Worm (Caenorhabditis elegans) whole organism, young adult: ENCODE measurements around the gene C56C10.7.

Source experiments
- B0019.2 ChIP-seq: fragments of 200-800 bp; sonication (Bioruptor generic); conservative IDR thresholded peaks from 2 replicates; pipeline ENCODE4 v1.3.6; 2022; ENCODE audit warnings: missing genetic modification reagents, missing genetic modification characterization, missing compliant biosample characterization
- D2030.7 ChIP-seq: fragments of 200-800 bp; sonication (Bioruptor generic); IDR thresholded peaks from 2 replicates; pipeline ENCODE4 v1.3.6; 2022; ENCODE audit warnings: missing genetic modification reagents, missing genetic modification characterization, missing compliant biosample characterization
- F10E7.11 ChIP-seq: sonication (generic microtip); optimal IDR thresholded peaks from 2 replicates; lab custom pipeline; 2017; ENCODE audit warnings: mild to moderate bottlenecking, missing genetic modification characterization, moderate library complexity, missing compliant biosample characterization
- F22D6.2 ChIP-seq: sonication (generic microtip); optimal IDR thresholded peaks from 2 replicates; lab custom pipeline; 2016; ENCODE audit warnings: mild to moderate bottlenecking, missing genetic modification characterization, missing compliant biosample characterization
- F33H1.4 ChIP-seq: fragments of 200-800 bp; sonication (Bioruptor generic); IDR thresholded peaks from 2 replicates; pipeline ENCODE4 v1.3.6; 2022; ENCODE audit warnings: missing genetic modification reagents, missing genetic modification characterization, missing compliant biosample characterization
- F39B2.1 ChIP-seq: fragments of 200-800 bp; sonication (Bioruptor generic); IDR thresholded peaks from 2 replicates; pipeline ENCODE4 v1.3.6; 2022; ENCODE audit warnings: missing genetic modification reagents, missing genetic modification characterization, missing compliant biosample characterization
- F49E8.2 ChIP-seq: sonication (generic microtip); optimal IDR thresholded peaks from 3 replicates; lab custom pipeline; 2017; ENCODE audit warnings: missing genetic modification characterization, mild to moderate bottlenecking, missing compliant biosample characterization, antibody characterized with exemption, moderate library complexity; ENCODE audit not compliant: insufficient read depth
- F55B11.4 ChIP-seq: sonication (generic microtip); optimal IDR thresholded peaks from 2 replicates; lab custom pipeline; 2016; ENCODE audit warnings: missing compliant biosample characterization, missing genetic modification characterization, borderline replicate concordance; ENCODE audit not compliant: insufficient read depth
- K11D2.4 ChIP-seq: fragments of 200-800 bp; sonication (Bioruptor generic); IDR thresholded peaks from 2 replicates; pipeline ENCODE4 v1.3.6; 2022; ENCODE audit warnings: missing genetic modification reagents, missing genetic modification characterization, missing compliant biosample characterization
- T07F8.4 ChIP-seq: sonication (generic microtip); optimal IDR thresholded peaks from 2 replicates; lab custom pipeline; 2016; ENCODE audit warnings: mild to moderate bottlenecking, missing genetic modification characterization, moderate library complexity, missing compliant biosample characterization
- Y53F4B.3 ChIP-seq: fragments of 200-800 bp; sonication (Bioruptor generic); IDR thresholded peaks from 2 replicates; pipeline ENCODE4 v1.3.6; 2022; ENCODE audit warnings: missing genetic modification reagents, missing genetic modification characterization, missing compliant biosample characterization
- Y95B8A.8 ChIP-seq: fragments of 200-800 bp; sonication (Bioruptor generic); IDR thresholded peaks from 2 replicates; pipeline ENCODE4 v1.3.6; 2022; ENCODE audit warnings: missing genetic modification reagents, missing genetic modification characterization, missing compliant biosample characterization
- akir-1 ChIP-seq: fragments of 200-800 bp; sonication (Bioruptor generic); optimal IDR thresholded peaks from 2 replicates; lab custom pipeline; 2018; ENCODE audit warnings: mild to moderate bottlenecking, missing genetic modification characterization, moderate library complexity, missing compliant biosample characterization
- ccch-3 ChIP-seq: fragments of 200-800 bp; sonication (Bioruptor generic); optimal IDR thresholded peaks from 2 replicates; lab custom pipeline; 2018; ENCODE audit warnings: mild to moderate bottlenecking, missing genetic modification characterization, missing compliant biosample characterization
- cebp-1 ChIP-seq, 2 experiments: fragments of 200-800 bp in 1 of 2; sonication (Bioruptor generic) in 1 of 2; sonication (generic microtip) in 1 of 2; IDR thresholded peaks in 1 of 2; optimal IDR thresholded peaks in 1 of 2; 2 replicates each; pipeline versions ENCODE4 v1.3.6 to Lab custom; 2017 to 2022; ENCODE audit warnings: missing compliant biosample characterization in 2 of 2, missing genetic modification characterization in 2 of 2, mild to moderate bottlenecking in 1 of 2, missing genetic modification reagents in 1 of 2, moderate library complexity in 1 of 2
- cebp-2 ChIP-seq: fragments of 200-800 bp; sonication (Bioruptor generic); IDR thresholded peaks from 2 replicates; pipeline ENCODE4 v1.3.6; 2022; ENCODE audit warnings: missing genetic modification characterization, missing compliant biosample characterization
- ceh-58 ChIP-seq: fragments of 200-800 bp; sonication (Bioruptor generic); IDR thresholded peaks from 2 replicates; pipeline ENCODE4 v1.3.6; 2022; ENCODE audit warnings: missing genetic modification characterization, missing compliant biosample characterization
- dox-1 ChIP-seq: fragments of 200-800 bp; sonication (Bioruptor generic); IDR thresholded peaks from 2 replicates; pipeline ENCODE4 v1.3.6; 2022; ENCODE audit warnings: missing genetic modification reagents, missing genetic modification characterization, missing compliant biosample characterization
- dpl-1 ChIP-seq: fragments of 150-350 bp; optimal IDR thresholded peaks from 2 replicates; lab custom pipeline; 2014; ENCODE audit warnings: missing biosample characterization, missing genetic modification reagents, missing genetic modification characterization
- egrh-3 ChIP-seq: fragments of 200-800 bp; sonication (Bioruptor generic); IDR thresholded peaks from 2 replicates; pipeline ENCODE4 v1.3.6; 2022; ENCODE audit warnings: missing genetic modification reagents, missing genetic modification characterization, missing compliant biosample characterization
- ekl-4 ChIP-seq: fragments of 200-800 bp; sonication (Bioruptor generic); IDR thresholded peaks from 2 replicates; pipeline ENCODE4 v1.3.6; 2022; ENCODE audit warnings: missing genetic modification reagents, missing genetic modification characterization, missing compliant biosample characterization
- gei-17 ChIP-seq: fragments of 200-800 bp; sonication (Bioruptor generic); optimal IDR thresholded peaks from 2 replicates; lab custom pipeline; 2018; ENCODE audit warnings: mild to moderate bottlenecking, missing genetic modification characterization, missing compliant biosample characterization
- hlh-12 ChIP-seq: sonication (generic microtip); optimal IDR thresholded peaks from 2 replicates; lab custom pipeline; 2016; ENCODE audit warnings: missing genetic modification characterization, missing compliant biosample characterization
- hlh-26 ChIP-seq: fragments of 200-800 bp; sonication (Bioruptor generic); conservative IDR thresholded peaks from 2 replicates; pipeline ENCODE4 v1.3.6; 2022; ENCODE audit warnings: missing genetic modification reagents, missing genetic modification characterization, missing compliant biosample characterization
- hrde-1 ChIP-seq: sonication (generic microtip); optimal IDR thresholded peaks from 2 replicates; lab custom pipeline; 2016; ENCODE audit warnings: missing genetic modification characterization, mild to moderate bottlenecking, missing compliant biosample characterization, moderate library complexity, missing genotype, missing genetic modification reagents, borderline replicate concordance
- lin-40 ChIP-seq: sonication (generic microtip); optimal IDR thresholded peaks from 2 replicates; lab custom pipeline; 2016; ENCODE audit warnings: missing genetic modification characterization, mild to moderate bottlenecking, missing compliant biosample characterization, missing genotype, missing genetic modification reagents
- madf-6 ChIP-seq: fragments of 200-800 bp; sonication (Bioruptor generic); IDR thresholded peaks from 2 replicates; pipeline ENCODE4 v1.3.6; 2022; ENCODE audit warnings: missing genetic modification reagents, missing genetic modification characterization, missing compliant biosample characterization
- madf-8 ChIP-seq: fragments of 200-800 bp; sonication (Bioruptor generic); conservative IDR thresholded peaks from 2 replicates; pipeline ENCODE4 v1.3.6; 2022; ENCODE audit warnings: missing genetic modification reagents, missing genetic modification characterization, missing compliant biosample characterization
- nfya-1 ChIP-seq: sonication (generic microtip); optimal IDR thresholded peaks from 2 replicates; lab custom pipeline; 2017; ENCODE audit warnings: antibody characterized with exemption, missing compliant biosample characterization, missing genetic modification characterization, borderline replicate concordance; ENCODE audit not compliant: insufficient read depth
- nfya-2 ChIP-seq: fragments of 200-800 bp; sonication (Bioruptor generic); IDR thresholded peaks from 2 replicates; pipeline ENCODE4 v1.3.6; 2022; ENCODE audit warnings: missing genetic modification reagents, missing genetic modification characterization, missing compliant biosample characterization
- nhr-179 ChIP-seq: sonication (generic microtip); optimal IDR thresholded peaks from 2 replicates; lab custom pipeline; 2016; ENCODE audit warnings: mild to moderate bottlenecking, missing genetic modification characterization, missing compliant biosample characterization
- nhr-27 ChIP-seq: fragments of 200-800 bp; sonication (Bioruptor generic); optimal IDR thresholded peaks from 2 replicates; lab custom pipeline; 2018; ENCODE audit warnings: mild to moderate bottlenecking, missing genetic modification characterization, moderate library complexity, missing compliant biosample characterization
- nhr-80 ChIP-seq: sonication (generic microtip); optimal IDR thresholded peaks from 2 replicates; lab custom pipeline; 2016; ENCODE audit warnings: missing genetic modification characterization, missing compliant biosample characterization
- nhr-90 ChIP-seq: sonication (generic microtip); optimal IDR thresholded peaks from 2 replicates; lab custom pipeline; 2016; ENCODE audit warnings: missing genotype, mild to moderate bottlenecking, missing genetic modification characterization, missing compliant biosample characterization
- pbrm-1 ChIP-seq: fragments of 200-800 bp; sonication (Bioruptor generic); IDR thresholded peaks from 2 replicates; pipeline ENCODE4 v1.3.6; 2022; ENCODE audit warnings: missing genetic modification reagents, missing genetic modification characterization, missing compliant biosample characterization
- pha-4 ChIP-seq: fragments of 150-350 bp; sonication (generic microtip); optimal IDR thresholded peaks from 2 replicates; lab custom pipeline; 2014; ENCODE audit warnings: missing biosample characterization, missing genetic modification reagents, missing genetic modification characterization
- rcor-1 ChIP-seq: fragments of 200-800 bp; sonication (Bioruptor generic); IDR thresholded peaks from 2 replicates; pipeline ENCODE4 v1.3.6; 2022; ENCODE audit warnings: missing genetic modification reagents, missing genetic modification characterization, missing compliant biosample characterization
- rec-8 ChIP-seq, 2 experiments: sonication (generic microtip); optimal IDR thresholded peaks; 2 replicates each; lab custom pipeline; 2016; ENCODE audit warnings: mild to moderate bottlenecking in 2 of 2, missing genetic modification characterization in 2 of 2, missing genetic modification reagents in 2 of 2, missing genotype in 2 of 2, missing biosample characterization in 1 of 2, missing compliant biosample characterization in 1 of 2, moderate library complexity in 1 of 2
- repo-1 ChIP-seq: sonication (generic microtip); optimal IDR thresholded peaks from 2 replicates; lab custom pipeline; 2017; ENCODE audit warnings: mild to moderate bottlenecking, missing genetic modification characterization, missing compliant biosample characterization
- rpc-1 ChIP-seq, 2 experiments: fragments of 150-350 bp in 1 of 2; sonication (generic microtip) in 1 of 2; optimal IDR thresholded peaks; 2 replicates each; lab custom pipeline; 2014 to 2018; ENCODE audit warnings: missing biosample characterization in 1 of 2, missing genetic modification characterization in 1 of 2, missing genetic modification reagents in 1 of 2, missing genotype in 1 of 2
- sptf-2 ChIP-seq: fragments of 200-800 bp; sonication (Bioruptor generic); optimal IDR thresholded peaks from 2 replicates; lab custom pipeline; 2018; ENCODE audit warnings: mild to moderate bottlenecking, missing genetic modification characterization, missing compliant biosample characterization
- tbx-9 ChIP-seq: sonication (generic microtip); optimal IDR thresholded peaks from 2 replicates; lab custom pipeline; 2016; ENCODE audit warnings: borderline replicate concordance, missing genetic modification characterization, inconsistent platforms, missing compliant biosample characterization
- tlf-1 ChIP-seq: fragments of 200-800 bp; sonication (Bioruptor generic); optimal IDR thresholded peaks from 2 replicates; lab custom pipeline; 2018; ENCODE audit warnings: mild to moderate bottlenecking, missing genetic modification characterization, missing compliant biosample characterization
- unc-130 ChIP-seq: sonication (generic microtip); optimal IDR thresholded peaks from 2 replicates; lab custom pipeline; 2016; ENCODE audit warnings: missing genetic modification reagents, missing genetic modification characterization, missing compliant biosample characterization
- zfh-2 ChIP-seq: fragments of 200-800 bp; sonication (Bioruptor generic); conservative IDR thresholded peaks from 2 replicates; pipeline ENCODE4 v1.3.6; 2022; ENCODE audit warnings: missing genetic modification reagents, missing genetic modification characterization, missing compliant biosample characterization
- ztf-18 ChIP-seq: sonication (generic microtip); optimal IDR thresholded peaks from 2 replicates; lab custom pipeline; 2016; ENCODE audit warnings: missing genotype, mild to moderate bottlenecking, missing genetic modification characterization, missing compliant biosample characterization
- ztf-26 ChIP-seq: sonication (generic microtip); optimal IDR thresholded peaks from 2 replicates; lab custom pipeline; 2017; ENCODE audit warnings: missing genetic modification characterization, missing compliant biosample characterization
- ztf-28 ChIP-seq: fragments of 200-800 bp; sonication (Bioruptor generic); IDR thresholded peaks from 2 replicates; pipeline ENCODE4 v1.3.6; 2022; ENCODE audit warnings: missing genetic modification reagents, missing genetic modification characterization, missing compliant biosample characterization

Gene C56C10.7

DNA sequence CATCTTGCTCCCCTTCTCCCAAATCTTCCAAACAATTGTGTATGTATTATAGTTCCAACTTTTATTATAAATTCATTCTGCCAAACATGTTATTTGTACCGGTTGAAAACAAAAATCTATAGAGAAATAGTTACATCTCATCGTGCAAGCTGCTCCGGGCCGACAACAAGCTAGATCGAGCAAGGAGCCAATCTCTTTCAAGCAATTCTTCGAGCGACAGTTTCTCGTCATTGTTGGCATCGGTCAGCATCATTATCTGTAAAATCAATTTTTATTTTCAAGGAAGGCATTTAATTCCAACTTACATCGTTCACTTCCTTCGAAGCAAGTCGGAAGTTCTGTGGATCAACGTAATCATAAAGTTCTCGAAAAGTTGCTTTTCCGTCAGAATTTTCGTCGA lies 3.6 kb upstream of the C56C10.7 start (continued):
- no peak for TF ChIP-seq tlf-1 (GFP tag; lab: Kevin White, UChicago)
- no peak for TF ChIP-seq akir-1 (GFP tag; lab: Kevin White, UChicago)
- TF ChIP-seq rcor-1 (GFP tag; lab: Robert Waterston, UW), result no peak
- no peak for TF ChIP-seq lin-40
- TF ChIP-seq D2030.7 (GFP tag; lab: Robert Waterston, UW), result no peak
- no peak for TF ChIP-seq ztf-18 (tag; lab: Kevin White, UChicago)
- TF ChIP-seq ccch-3 (GFP tag; lab: Kevin White, UChicago), result no peak
- 0 out of 2 replicates have a peak, but pooled peaks have one; percentile 53 for TF ChIP-seq Y95B8A.8
- no peak for TF ChIP-seq rpc-1 (optimal IDR thresholded peaks at IDR 0.05; lab: Kevin White, UChicago)
- TF ChIP-seq rpc-1 (tag; optimal IDR thresholded peaks at IDR 0.05; lab: Kevin White, UChicago), result no peak
- no peak for TF ChIP-seq nhr-80
- peak; percentile 26 for TF ChIP-seq hrde-1
- 0 out of 2 replicates have a peak, but pooled peaks have one; percentile 9 for TF ChIP-seq dox-1 (GFP tag; lab: Robert Waterston, UW)
- TF ChIP-seq tbx-9 (tag; lab: Kevin White, UChicago), result no peak
- no peak for TF ChIP-seq gei-17 (GFP tag; lab: Kevin White, UChicago)
- TF ChIP-seq B0019.2, result no peak
- no peak for TF ChIP-seq ztf-28 (GFP tag; lab: Robert Waterston, UW)
- TF ChIP-seq pbrm-1 (GFP tag; lab: Robert Waterston, UW), result no peak
- TF ChIP-seq F49E8.2 (tag; lab: Kevin White, UChicago), result no peak
- TF ChIP-seq ceh-58 (GFP tag; lab: Robert Waterston, UW), result no peak
- TF ChIP-seq rec-8 (tag; optimal IDR thresholded peaks at IDR 0.05; lab: Kevin White, UChicago), result no peak
- TF ChIP-seq nhr-90 (tag; lab: Kevin White, UChicago), result peak; percentile 15
- no peak for TF ChIP-seq nhr-179 (tag; lab: Kevin White, UChicago)
- TF ChIP-seq madf-8 (GFP tag; lab: Robert Waterston, UW), result no peak
- 0 out of 2 replicates have a peak, but pooled peaks have one; percentile 33 for TF ChIP-seq madf-6
- no peak for TF ChIP-seq cebp-2 (GFP tag; lab: Robert Waterston, UW)
- TF ChIP-seq Y53F4B.3, result no peak
- no peak for TF ChIP-seq repo-1 (tag; lab: Kevin White, UChicago)
- no peak for TF ChIP-seq sptf-2
- no peak for TF ChIP-seq unc-130 (GFP tag; lab: Kevin White, UChicago)
- 0 out of 2 replicates have a peak, but pooled peaks have one; percentile 15 for TF ChIP-seq K11D2.4
- no peak for TF ChIP-seq pha-4 (tag; lab: Kevin White, UChicago)
- no peak for TF ChIP-seq dpl-1
- TF ChIP-seq hlh-12 (tag; lab: Kevin White, UChicago), result no peak
- no peak for TF ChIP-seq F39B2.1 (GFP tag; lab: Robert Waterston, UW)
- TF ChIP-seq F55B11.4 (tag; lab: Kevin White, UChicago), result no peak
- TF ChIP-seq nhr-27 (tag; lab: Kevin White, UChicago), result no peak
- TF ChIP-seq ztf-26, result no peak
- no peak for TF ChIP-seq zfh-2 (GFP tag; lab: Robert Waterston, UW)
- TF ChIP-seq T07F8.4, result no peak
- TF ChIP-seq F33H1.4 (GFP tag; lab: Robert Waterston, UW), result no peak
- no peak for TF ChIP-seq F10E7.11 (tag; lab: Kevin White, UChicago)
- TF ChIP-seq egrh-3 (GFP tag; lab: Robert Waterston, UW), result no peak
- TF ChIP-seq hlh-26, result no peak
- TF ChIP-seq nfya-1, result no peak
- TF ChIP-seq F22D6.2 (tag; lab: Kevin White, UChicago), result no peak
- no peak for TF ChIP-seq cebp-1 (GFP tag; IDR thresholded peaks at IDR 0.05; lab: Robert Waterston, UW)
- TF ChIP-seq cebp-1 (tag; optimal IDR thresholded peaks at IDR 0.05; lab: Kevin White, UChicago), result peak; percentile 46
- no peak for TF ChIP-seq nfya-2
- TF ChIP-seq ekl-4, result 0 out of 2 replicates have a peak, but pooled peaks have one; percentile 27
